Worm (Caenorhabditis elegans): Measurements from ENCODE around the gene T07C12.10.

ce11 chrV:9913863-9914262 is 46.4 kb downstream of the T07C12.10 start, which contains the start of gene fipr-10:
- TF ChIP-seq mep-1 (tag; optimal IDR thresholded peaks at IDR 0.05) = no peak
- no peak for TF ChIP-seq ceh-83 (GFP tag; optimal IDR thresholded peaks at IDR 0.05)
- no peak for TF ChIP-seq mab-5 (tag; optimal IDR thresholded peaks at IDR 0.05)
- no peak for TF ChIP-seq nhr-2 (tag; optimal IDR thresholded peaks at IDR 0.05)
- no peak for TF ChIP-seq snpc-4 (tag; optimal IDR thresholded peaks at IDR 0.05)
- no peak for TF ChIP-seq ces-1 (GFP tag; optimal IDR thresholded peaks at IDR 0.05)
- TF ChIP-seq nhr-28 (tag; optimal IDR thresholded peaks at IDR 0.05) = no peak
- TF ChIP-seq pha-4 (tag; optimal IDR thresholded peaks at IDR 0.05) = no peak
